Fruit fly (Drosophila melanogaster): ENCODE measurements around the gene Srp54.

Gene Srp54

dm6 chr2L:9918020-9918959 is 5.6 kb downstream of the Srp54 start, which contains the start of the genes CG5885 and CG4598 (continued):
- TF ChIP-seq Dfd (GFP tag; optimal IDR thresholded peaks at IDR 0.05) (no peak), fd96Cb (tag; optimal IDR thresholded peaks at IDR 0.05) (peak; percentile 48), CG1602 (GFP tag; optimal IDR thresholded peaks at IDR 0.05) (peak; percentile 69), Eip74EF (GFP tag; optimal IDR thresholded peaks at IDR 0.05) (peak in 1 of 2 experiments; percentile 22), cas (GFP tag; IDR thresholded peaks at IDR 0.05) (no peak), CG2889 (GFP tag; IDR thresholded peaks at IDR 0.05) (0 out of 3 replicates have a peak, but pooled peaks have one; percentile 28), Jarid2 (GFP tag; optimal IDR thresholded peaks at IDR 0.05) (no peak), CG9727 (GFP tag; optimal IDR thresholded peaks at IDR 0.05) (peak; percentile 57), CG6272 (GFP tag; IDR thresholded peaks at IDR 0.05) (no peak; the same call in 1 of the 2 replicates), CG17612 (GFP tag; IDR thresholded peaks at IDR 0.05) (no peak), oc (tag; optimal IDR thresholded peaks at IDR 0.05) (no peak), crc (GFP tag; optimal IDR thresholded peaks at IDR 0.05) (peak; percentile 22), CG1024 (GFP tag; IDR thresholded peaks at IDR 0.05) (peak; percentile 42), sr (GFP tag; IDR thresholded peaks at IDR 0.05) (no peak; the same call in 2 of the 3 replicates), CG4282 (GFP tag; optimal IDR thresholded peaks at IDR 0.05) (no peak), Max (GFP tag; optimal IDR thresholded peaks at IDR 0.05) (no peak), gsb (GFP tag; IDR thresholded peaks at IDR 0.05) (no peak), Ravus (GFP tag; IDR thresholded peaks at IDR 0.05) (peak; percentile 31), gt (GFP tag; IDR thresholded peaks at IDR 0.05) (no peak), lab (GFP tag; optimal IDR thresholded peaks at IDR 0.05) (peak; percentile 40), lov (optimal IDR thresholded peaks at IDR 0.05) (no peak), lov (GFP tag; IDR thresholded peaks at IDR 0.05) (no peak), mam (GFP tag; optimal IDR thresholded peaks at IDR 0.05) (peak; percentile 71), CG4707 (GFP tag; optimal IDR thresholded peaks at IDR 0.05) (no peak), CG6654 (GFP tag; optimal IDR thresholded peaks at IDR 0.05) (no peak), kay (GFP tag; optimal IDR thresholded peaks at IDR 0.05) (peak; percentile 80), CG4360 (GFP tag; IDR thresholded peaks at IDR 0.05) (no peak), dati (GFP tag; IDR thresholded peaks at IDR 0.05) (no peak), ac (GFP tag; optimal IDR thresholded peaks at IDR 0.05) (no peak), CG4730 (GFP tag; IDR thresholded peaks at IDR 0.05) (0 out of 2 replicates have a peak, but pooled peaks have one; percentile 22), z (GFP tag; IDR thresholded peaks at IDR 0.05) (no peak), chif (GFP tag; optimal IDR thresholded peaks at IDR 0.05) (peak in 1 of 2 experiments; percentile 30), CG1792 (GFP tag; optimal IDR thresholded peaks at IDR 0.05) (no peak), CG4854 (GFP tag; optimal IDR thresholded peaks at IDR 0.05) (no peak), Dip2 (GFP tag; IDR thresholded peaks at IDR 0.05) (no peak), CG5953 (GFP tag; IDR thresholded peaks at IDR 0.05) (no peak), CG13123 (GFP tag; optimal IDR thresholded peaks at IDR 0.05) (peak; percentile 26), lilli (GFP tag; optimal IDR thresholded peaks at IDR 0.05) (peak; percentile 80), CG13287 (GFP tag; IDR thresholded peaks at IDR 0.05; ENCODE audit: partially characterized antibody) (peak; percentile 80), cg (GFP tag; optimal IDR thresholded peaks at IDR 0.05) (no peak), CG5245 (GFP tag; optimal IDR thresholded peaks at IDR 0.05) (no peak), NK7.1 (GFP tag; optimal IDR thresholded peaks at IDR 0.05) (no peak), CG6683 (GFP tag; optimal IDR thresholded peaks at IDR 0.05) (no peak), CG12071 (GFP tag; optimal IDR thresholded peaks at IDR 0.05) (no peak), CG6254 (GFP tag; optimal IDR thresholded peaks at IDR 0.05) (no peak), Nf-YB (GFP tag; optimal IDR thresholded peaks at IDR 0.05) (peak; percentile 42), Ptx1 (GFP tag; IDR thresholded peaks at IDR 0.05) (peak; percentile 62), gsb-n (tag; optimal IDR thresholded peaks at IDR 0.05) (peak; percentile 73), CG13296 (GFP tag; optimal IDR thresholded peaks at IDR 0.05) (peak; percentile 55)

Measured in whole organism, embryonic.